Fruit fly (Drosophila melanogaster) S2 (cell line): ENCODE measurements around the gene CG18476.

ENCODE experiments used
- CG8478 ChIP-seq: fragments of >200 bp; optimal IDR thresholded peaks from 2 replicates; lab custom pipeline; 2018
- CTCF ChIP-seq, 2 experiments: fragments of >200 bp; optimal IDR thresholded peaks; 2 replicates each; lab custom pipeline; 2018

dm6 chr3R:11649449-11649848 lies 28.5 kb downstream of the CG18476 start:
- no peak for TF ChIP-seq CTCF (optimal IDR thresholded peaks at IDR 0.05; lab: Kevin White, UChicago)
- no peak for TF ChIP-seq CG8478 (lab: Kevin White, UChicago)
